Fruit fly (Drosophila melanogaster) whole organism, embryonic: ENCODE measurements around the gene CheA7a.
A peak's percentile ranks its signal among the peaks of the same experiment; 100 is the strongest.

ENCODE experiments used
- Atf6 ChIP-seq: fragments of 200-800 bp; sonication (Bioruptor generic); IDR thresholded peaks from 2 replicates; pipeline ENCODE4 v1.3.6; 2022; ENCODE audit warnings: missing biosample characterization, missing genetic modification characterization
- B-H2 ChIP-seq: fragments of 200-800 bp; sonication (Bioruptor generic); optimal IDR thresholded peaks from 2 replicates; lab custom pipeline; 2018; ENCODE audit warnings: missing biosample characterization, mild to moderate bottlenecking, missing genetic modification characterization
- Bteb2 ChIP-seq: fragments of 200-800 bp; sonication (Bioruptor generic); optimal IDR thresholded peaks from 2 replicates; lab custom pipeline; 2016; ENCODE audit warnings: missing biosample characterization, missing genetic modification characterization
- CG10209 ChIP-seq: fragments of 200-800 bp; sonication (Bioruptor generic); optimal IDR thresholded peaks from 3 replicates; lab custom pipeline; 2017; ENCODE audit warnings: missing biosample characterization, mild to moderate bottlenecking, missing genetic modification characterization, missing genetic modification reagents
- CG1024 ChIP-seq: fragments of 200-800 bp; sonication (Bioruptor generic); IDR thresholded peaks from 2 replicates; pipeline ENCODE4 v1.3.6; 2022; ENCODE audit warnings: missing biosample characterization, missing genetic modification characterization
- CG10431 ChIP-seq: fragments of 200-800 bp; sonication (Bioruptor generic); optimal IDR thresholded peaks from 3 replicates; lab custom pipeline; 2018; ENCODE audit warnings: missing biosample characterization, mild to moderate bottlenecking, missing genetic modification characterization
- CG10654 ChIP-seq: fragments of 200-800 bp; sonication (Bioruptor generic); optimal IDR thresholded peaks from 2 replicates; lab custom pipeline; 2016; ENCODE audit warnings: missing biosample characterization, missing genetic modification characterization
- CG17802 ChIP-seq: fragments of 200-800 bp; sonication (Bioruptor generic); optimal IDR thresholded peaks from 2 replicates; lab custom pipeline; 2018; ENCODE audit warnings: missing biosample characterization, mild to moderate bottlenecking, missing genetic modification characterization, moderate library complexity
- CG17829 ChIP-seq: fragments of 200-800 bp; optimal IDR thresholded peaks from 2 replicates; lab custom pipeline; 2019; ENCODE audit warnings: missing biosample characterization, mild to moderate bottlenecking, missing genetic modification characterization, moderate library complexity
- CG17912 ChIP-seq: fragments of 200-800 bp; sonication (Bioruptor generic); optimal IDR thresholded peaks from 2 replicates; lab custom pipeline; 2018; ENCODE audit warnings: missing biosample characterization, mild to moderate bottlenecking, missing genetic modification characterization
- CG18764 ChIP-seq: fragments of 200-800 bp; sonication (Bioruptor generic); optimal IDR thresholded peaks from 3 replicates; lab custom pipeline; 2016; ENCODE audit warnings: missing biosample characterization, missing genetic modification characterization
- CG32532 ChIP-seq: fragments of 200-800 bp; sonication (Bioruptor generic); IDR thresholded peaks from 2 replicates; pipeline ENCODE4 v1.3.6; 2022; ENCODE audit warnings: missing biosample characterization, missing genetic modification characterization
- CG6813 ChIP-seq: fragments of 200-800 bp; sonication (Bioruptor generic); optimal IDR thresholded peaks from 2 replicates; lab custom pipeline; 2017; ENCODE audit warnings: missing biosample characterization, missing genetic modification characterization, mild to moderate bottlenecking, moderate library complexity, missing genetic modification reagents
- CG7357 ChIP-seq: fragments of 200-800 bp; sonication (Bioruptor generic); IDR thresholded peaks from 3 replicates; pipeline ENCODE4 v1.3.6; 2022; ENCODE audit warnings: missing biosample characterization, missing genetic modification characterization
- CG9727 ChIP-seq: fragments of 200-800 bp; sonication (Bioruptor generic); optimal IDR thresholded peaks from 3 replicates; lab custom pipeline; 2017; ENCODE audit warnings: missing biosample characterization, mild to moderate bottlenecking, missing genetic modification characterization
- Camta ChIP-seq: fragments of 200-800 bp; sonication (Bioruptor generic); optimal IDR thresholded peaks from 2 replicates; lab custom pipeline; 2016; ENCODE audit warnings: missing biosample characterization, missing genetic modification characterization
- CkIIα-i1 ChIP-seq: fragments of 200-800 bp; sonication (Bioruptor generic); IDR thresholded peaks from 2 replicates; pipeline ENCODE4 v1.3.6; 2022; ENCODE audit warnings: missing biosample characterization, missing genetic modification characterization
- Dad ChIP-seq: fragments of 200-800 bp; sonication (Bioruptor generic); optimal IDR thresholded peaks from 3 replicates; lab custom pipeline; 2016; ENCODE audit warnings: missing biosample characterization, missing genetic modification characterization
- Doc2 ChIP-seq: fragments of 200-800 bp; sonication (Bioruptor generic); IDR thresholded peaks from 2 replicates; pipeline ENCODE4 v1.3.6; 2022; ENCODE audit warnings: missing biosample characterization, missing genetic modification characterization
- Drgx ChIP-seq: fragments of 200-800 bp; sonication (Bioruptor generic); IDR thresholded peaks from 2 replicates; pipeline ENCODE4 v1.3.6; 2022; ENCODE audit warnings: missing biosample characterization, missing genetic modification characterization
- ERR ChIP-seq: fragments of 200-800 bp; sonication (Bioruptor generic); optimal IDR thresholded peaks from 2 replicates; lab custom pipeline; 2016; ENCODE audit warnings: missing biosample characterization, missing genetic modification characterization
- Gug ChIP-seq: fragments of 200-800 bp; sonication (Bioruptor generic); IDR thresholded peaks from 4 replicates; pipeline ENCODE4 v1.3.6; 2022; ENCODE audit warnings: missing biosample characterization, missing genetic modification characterization
- H2.0 ChIP-seq: fragments of 200-800 bp; sonication (Bioruptor generic); IDR thresholded peaks from 2 replicates; pipeline ENCODE4 v1.3.6; 2022; ENCODE audit warnings: missing biosample characterization, missing genetic modification characterization
- Kr ChIP-seq: fragments of 200-800 bp; sonication (Bioruptor generic); optimal IDR thresholded peaks from 2 replicates; lab custom pipeline; 2017; ENCODE audit warnings: missing biosample characterization, mild to moderate bottlenecking, missing genetic modification characterization
- MESR4 ChIP-seq: fragments of 200-800 bp; sonication (Bioruptor generic); optimal IDR thresholded peaks from 2 replicates; lab custom pipeline; 2018; ENCODE audit warnings: missing biosample characterization, mild to moderate bottlenecking, missing genetic modification characterization, moderate library complexity
- Max ChIP-seq: fragments of 200-800 bp; sonication (Bioruptor generic); optimal IDR thresholded peaks from 2 replicates; lab custom pipeline; 2016; ENCODE audit warnings: missing biosample characterization, mild to moderate bottlenecking, missing genetic modification characterization
- Ptx1 ChIP-seq: fragments of 200-800 bp; sonication (Bioruptor generic); IDR thresholded peaks from 2 replicates; pipeline ENCODE4 v1.3.6; 2022; ENCODE audit warnings: missing biosample characterization, missing genetic modification characterization
- Side ChIP-seq: fragments of 200-800 bp; sonication (Bioruptor generic); optimal IDR thresholded peaks from 2 replicates; lab custom pipeline; 2016; ENCODE audit warnings: missing biosample characterization, missing genetic modification characterization
- abd-A ChIP-seq: fragments of 200-800 bp; sonication (Bioruptor generic); optimal IDR thresholded peaks from 3 replicates; lab custom pipeline; 2019; ENCODE audit warnings: missing biosample characterization, mild to moderate bottlenecking, missing genetic modification characterization, moderate library complexity
- ase ChIP-seq: fragments of 200-800 bp; sonication (Bioruptor generic); IDR thresholded peaks from 3 replicates; pipeline ENCODE4 v1.3.6; 2022; ENCODE audit warnings: missing biosample characterization, missing genetic modification characterization
- chif ChIP-seq, 2 experiments: fragments of 200-800 bp; sonication (Bioruptor generic); optimal IDR thresholded peaks; 3 replicates each; lab custom pipeline; 2016; ENCODE audit warnings: missing biosample characterization in 2 of 2, missing genetic modification characterization in 2 of 2
- dan ChIP-seq: fragments of 200-800 bp; sonication (Bioruptor generic); IDR thresholded peaks from 2 replicates; pipeline ENCODE4 v1.3.6; 2022; ENCODE audit warnings: missing biosample characterization, missing genetic modification characterization
- ems ChIP-seq: fragments of 200-800 bp; sonication (Bioruptor generic); optimal IDR thresholded peaks from 3 replicates; lab custom pipeline; 2016; ENCODE audit warnings: missing biosample characterization, missing genetic modification characterization
- gt ChIP-seq: fragments of 200-800 bp; sonication (Bioruptor generic); IDR thresholded peaks from 2 replicates; pipeline ENCODE4 v1.3.6; 2022; ENCODE audit warnings: missing biosample characterization, missing genetic modification characterization
- jigr1 ChIP-seq: fragments of 200-800 bp; sonication (Bioruptor generic); IDR thresholded peaks from 3 replicates; pipeline ENCODE4 v1.3.6; 2022; ENCODE audit warnings: missing biosample characterization, missing genetic modification characterization
- kay ChIP-seq: fragments of 200-800 bp; sonication (Bioruptor generic); optimal IDR thresholded peaks from 2 replicates; lab custom pipeline; 2016; ENCODE audit warnings: missing biosample characterization, missing genetic modification characterization
- lab ChIP-seq: fragments of 200-800 bp; sonication (Bioruptor generic); optimal IDR thresholded peaks from 3 replicates; lab custom pipeline; 2017; ENCODE audit warnings: missing biosample characterization, missing genetic modification characterization, mild to moderate bottlenecking, moderate library complexity, missing genetic modification reagents
- mld ChIP-seq: fragments of 200-800 bp; sonication (Bioruptor generic); IDR thresholded peaks from 3 replicates; pipeline ENCODE4 v1.3.6; 2022; ENCODE audit warnings: missing biosample characterization, missing genetic modification characterization; ENCODE audit not compliant: partially characterized antibody
- pho ChIP-seq: fragments of 200-800 bp; sonication (Bioruptor generic); optimal IDR thresholded peaks from 2 replicates; lab custom pipeline; 2016; ENCODE audit warnings: missing biosample characterization, missing genetic modification characterization
- phol ChIP-seq: fragments of 200-800 bp; sonication (Bioruptor generic); optimal IDR thresholded peaks from 3 replicates; lab custom pipeline; 2018; ENCODE audit warnings: missing biosample characterization, mild to moderate bottlenecking, missing genetic modification characterization, moderate library complexity
- ranshi ChIP-seq: fragments of 200-800 bp; sonication (Bioruptor generic); IDR thresholded peaks from 2 replicates; pipeline ENCODE4 v1.3.6; 2022; ENCODE audit warnings: missing biosample characterization, missing genetic modification characterization
- sc ChIP-seq, 3 experiments: fragments of >200 bp in 2 of 3; fragments of 200-800 bp in 1 of 3; sonication (Bioruptor generic) in 1 of 3; optimal IDR thresholded peaks; 2 replicates in 2 of 3; 3 replicates in 1 of 3; lab custom pipeline; 2017; ENCODE audit warnings: mild to moderate bottlenecking in 1 of 3, missing biosample characterization in 1 of 3, missing genetic modification characterization in 1 of 3, missing genetic modification reagents in 1 of 3
- sim ChIP-seq: fragments of 200-800 bp; sonication (Bioruptor generic); IDR thresholded peaks from 2 replicates; pipeline ENCODE4 v1.3.6; 2022; ENCODE audit warnings: missing biosample characterization, missing genetic modification characterization
- sima ChIP-seq: fragments of 200-800 bp; sonication (Bioruptor generic); optimal IDR thresholded peaks from 2 replicates; lab custom pipeline; 2016; ENCODE audit warnings: missing biosample characterization, missing genetic modification characterization
- vnd ChIP-seq: fragments of 200-800 bp; sonication (Bioruptor generic); IDR thresholded peaks from 3 replicates; pipeline ENCODE4 v1.3.6; 2022; ENCODE audit warnings: missing biosample characterization, missing genetic modification characterization; ENCODE audit not compliant: partially characterized antibody
- vvl ChIP-seq: fragments of 200-800 bp; sonication (Bioruptor generic); IDR thresholded peaks from 2 replicates; pipeline ENCODE4 v1.3.6; 2022; ENCODE audit warnings: missing biosample characterization, missing genetic modification characterization
- z ChIP-seq: fragments of 200-800 bp; sonication (Bioruptor generic); IDR thresholded peaks from 3 replicates; pipeline ENCODE4 v1.3.6; 2022; ENCODE audit warnings: missing biosample characterization, missing genetic modification characterization
- zfh1 ChIP-seq: fragments of 200-800 bp; sonication (Bioruptor generic); IDR thresholded peaks from 3 replicates; pipeline ENCODE4 v1.3.6; 2022; ENCODE audit warnings: missing biosample characterization, missing genetic modification characterization
- zfh2 ChIP-seq: fragments of 200-800 bp; sonication (Bioruptor generic); optimal IDR thresholded peaks from 2 replicates; lab custom pipeline; 2016; ENCODE audit warnings: missing biosample characterization, missing genetic modification characterization

CheA7a gene

dm6 chrX:7336121-7336961 lies 41.6 kb upstream of the CheA7a start (continued):
- TF ChIP-seq ems (GFP tag; lab: Kevin White, UChicago) = peak; percentile 88
- TF ChIP-seq Doc2 (GFP tag; lab: Robert Waterston, UW) = no peak
- TF ChIP-seq CkIIα-i1 (GFP tag; lab: Robert Waterston, UW) = peak; percentile 43; the same call in 1 of the 2 replicates
- peak; percentile 35 for TF ChIP-seq zfh2 (GFP tag; lab: Kevin White, UChicago)
- peak; percentile 79 for TF ChIP-seq CG1024 (GFP tag; lab: Robert Waterston, UW)
- peak; percentile 16 for TF ChIP-seq abd-A (tag; lab: Kevin White, UChicago)
- TF ChIP-seq CG10654 (GFP tag; lab: Kevin White, UChicago) = peak; percentile 89
- peak; percentile 87 for TF ChIP-seq CG6813 (GFP tag; lab: Kevin White, UChicago)
- TF ChIP-seq jigr1 (GFP tag; lab: Robert Waterston, UW) = peak; percentile 78; the same call in 2 of the 3 replicates
- TF ChIP-seq Dad (GFP tag; lab: Kevin White, UChicago) = peak; percentile 86
- TF ChIP-seq CG18764 = peak; percentile 80
- TF ChIP-seq dan (GFP tag; lab: Robert Waterston, UW) = peak; percentile 58; the same call in 1 of the 2 replicates
- peak; percentile 93 to 94 for TF ChIP-seq chif (GFP tag; optimal IDR thresholded peaks at IDR 0.05; lab: Kevin White, UChicago)
- TF ChIP-seq Ptx1 (GFP tag; lab: Robert Waterston, UW) = peak; percentile 90
- peak; percentile 74; the same call in 1 of the 2 replicates for TF ChIP-seq Atf6 (GFP tag; lab: Robert Waterston, UW)
- no peak for TF ChIP-seq Kr (GFP tag; lab: Kevin White, UChicago)
- TF ChIP-seq CG7357 (GFP tag; lab: Robert Waterston, UW) = peak; percentile 79
- peak; percentile 58; the same call in 1 of the 2 replicates for TF ChIP-seq gt (GFP tag; lab: Robert Waterston, UW)
- peak; percentile 92 for TF ChIP-seq vvl (GFP tag; lab: Robert Waterston, UW)
- peak; percentile 90 for TF ChIP-seq Side (GFP tag; lab: Kevin White, UChicago)
- peak; percentile 81 for TF ChIP-seq Gug (GFP tag; lab: Robert Waterston, UW)
- TF ChIP-seq kay (GFP tag; lab: Kevin White, UChicago) = peak; percentile 81
- peak; percentile 83 for TF ChIP-seq CG9727 (GFP tag; lab: Kevin White, UChicago)
- peak; percentile 86 for TF ChIP-seq Camta (GFP tag; lab: Kevin White, UChicago)
- peak; percentile 64; the same call in 1 of the 2 replicates for TF ChIP-seq CG32532 (GFP tag; lab: Robert Waterston, UW)
- peak; percentile 80 for TF ChIP-seq CG17802 (tag; lab: Kevin White, UChicago)
- TF ChIP-seq vnd (GFP tag; lab: Robert Waterston, UW) = no peak
- TF ChIP-seq Max (GFP tag; lab: Kevin White, UChicago) = peak; percentile 90
- TF ChIP-seq ERR (GFP tag; lab: Kevin White, UChicago) = peak; percentile 77
- peak; percentile 76 for TF ChIP-seq ranshi (GFP tag; lab: Robert Waterston, UW)
- TF ChIP-seq pho = peak; percentile 79
- no peak for TF ChIP-seq sc (optimal IDR thresholded peaks at IDR 0.05; lab: Kevin White, UChicago)
- peak; percentile 92 for TF ChIP-seq sc (GFP tag; optimal IDR thresholded peaks at IDR 0.05; lab: Kevin White, UChicago)
- TF ChIP-seq sim (GFP tag; lab: Robert Waterston, UW) = peak; percentile 61; the same call in 1 of the 2 replicates
- TF ChIP-seq CG10431 (GFP tag; lab: Kevin White, UChicago) = no peak
- TF ChIP-seq CG17912 (GFP tag; lab: Kevin White, UChicago) = peak; percentile 52
- TF ChIP-seq Bteb2 (GFP tag; lab: Kevin White, UChicago) = peak; percentile 66
- TF ChIP-seq phol (tag; lab: Kevin White, UChicago) = peak; percentile 96
- peak; percentile 95 for TF ChIP-seq CG17829 (tag; lab: Kevin White, UChicago)
- peak; percentile 37 for TF ChIP-seq MESR4 (GFP tag; lab: Kevin White, UChicago)
- peak; percentile 94 for TF ChIP-seq CG10209 (GFP tag; lab: Kevin White, UChicago)
- TF ChIP-seq Drgx (GFP tag; lab: Robert Waterston, UW) = peak; percentile 74
- peak; percentile 77 for TF ChIP-seq H2.0
- peak; percentile 64 for TF ChIP-seq sima
- peak; percentile 90 for TF ChIP-seq zfh1
- TF ChIP-seq ase (GFP tag; lab: Robert Waterston, UW) = peak; percentile 84
- peak; percentile 87 for TF ChIP-seq lab (GFP tag; lab: Kevin White, UChicago)
- peak; percentile 20 for TF ChIP-seq B-H2 (GFP tag; lab: Kevin White, UChicago)
- TF ChIP-seq z (GFP tag; lab: Robert Waterston, UW) = no peak
- no peak for TF ChIP-seq mld (GFP tag; lab: Robert Waterston, UW)
